Worm (Caenorhabditis elegans): ENCODE data around the gene rif-1.1.

Gene rif-1.1

DNA sequence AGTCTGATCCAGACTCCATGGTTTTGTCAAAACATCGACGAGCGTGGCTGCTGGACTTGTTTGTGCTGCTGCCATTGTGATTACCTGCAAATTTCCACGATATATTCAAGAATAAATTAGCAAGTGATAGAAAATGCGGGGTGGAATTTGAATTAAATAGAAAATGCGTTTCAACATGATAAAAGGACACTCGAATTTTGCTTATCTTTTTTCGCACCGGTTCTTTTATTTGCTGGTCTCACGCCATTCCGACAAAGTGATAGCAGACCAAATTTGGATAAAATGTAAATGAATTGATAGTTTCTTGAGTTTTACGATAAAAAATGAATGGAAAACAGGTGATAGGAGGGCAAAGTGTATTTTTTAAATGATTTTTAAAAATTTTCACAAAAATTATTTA is 6.3 kb upstream of the rif-1.1 start, which contains the start of gene elo-2:
elo-2 (minus strand) TSS at position 84 of the 400 bp plus-strand sequence.
- TF ChIP-seq cog-1 (tag; optimal IDR thresholded peaks at IDR 0.05), result no peak
- no peak for TF ChIP-seq tab-1 (GFP tag; IDR thresholded peaks at IDR 0.05)
- TF ChIP-seq flt-1 (GFP tag; IDR thresholded peaks at IDR 0.05), result no peak
- no peak for TF ChIP-seq klf-2 (GFP tag; conservative IDR thresholded peaks at IDR 0.05)
- no peak for TF ChIP-seq ztf-23 (GFP tag; IDR thresholded peaks at IDR 0.05)
- no peak for TF ChIP-seq T22C8.4 (GFP tag; IDR thresholded peaks at IDR 0.05)
- no peak for TF ChIP-seq ztf-29 (GFP tag; IDR thresholded peaks at IDR 0.05)
- no peak for TF ChIP-seq med-1 (GFP tag; optimal IDR thresholded peaks at IDR 0.05; ENCODE audit: insufficient read depth)

- TF ChIP-seq tab-1 (GFP tag; IDR thresholded peaks at IDR 0.05) (no peak), T22C8.4 (GFP tag; IDR thresholded peaks at IDR 0.05) (no peak), ref-1 (GFP tag; conservative IDR thresholded peaks at IDR 0.05) (no peak), flt-1 (GFP tag; IDR thresholded peaks at IDR 0.05) (no peak), ztf-23 (GFP tag; IDR thresholded peaks at IDR 0.05) (no peak), cog-1 (tag; optimal IDR thresholded peaks at IDR 0.05) (no peak), med-1 (GFP tag; optimal IDR thresholded peaks at IDR 0.05; ENCODE audit: insufficient read depth) (no peak), klf-2 (GFP tag; conservative IDR thresholded peaks at IDR 0.05) (no peak), ztf-29 (GFP tag; IDR thresholded peaks at IDR 0.05) (no peak)
Observed at ce11 chrIV:17465886-17466285, 4.8 kb upstream of the rif-1.1 start, which contains the start of gene F11E6.6. Gene F11E6.6 (minus strand): TSS chrIV:17465986.

ce11 chrIV:17463108-17463608 is 2.1 kb upstream of the rif-1.1 start, which contains the start of gene F11E6.10:
Gene F11E6.10 (minus strand): TSS chrIV:17463158.
- TF ChIP-seq ref-1 (GFP tag; conservative IDR thresholded peaks at IDR 0.05), result no peak
- TF ChIP-seq cog-1 (tag; optimal IDR thresholded peaks at IDR 0.05), result no peak
- no peak for TF ChIP-seq klf-2 (GFP tag; conservative IDR thresholded peaks at IDR 0.05)
- no peak for TF ChIP-seq med-1 (GFP tag; optimal IDR thresholded peaks at IDR 0.05; ENCODE audit: insufficient read depth)
- no peak for TF ChIP-seq tab-1 (GFP tag; IDR thresholded peaks at IDR 0.05)
- TF ChIP-seq flt-1 (GFP tag; IDR thresholded peaks at IDR 0.05), result no peak
- no peak for TF ChIP-seq ztf-29 (GFP tag; IDR thresholded peaks at IDR 0.05)
- TF ChIP-seq ztf-23 (GFP tag; IDR thresholded peaks at IDR 0.05), result no peak
- TF ChIP-seq T22C8.4 (GFP tag; IDR thresholded peaks at IDR 0.05), result no peak

- TF ChIP-seq ref-1 (GFP tag; conservative IDR thresholded peaks at IDR 0.05) (no peak), T22C8.4 (GFP tag; IDR thresholded peaks at IDR 0.05) (no peak), ztf-29 (GFP tag; IDR thresholded peaks at IDR 0.05) (no peak), flt-1 (GFP tag; IDR thresholded peaks at IDR 0.05) (no peak), med-1 (GFP tag; optimal IDR thresholded peaks at IDR 0.05; ENCODE audit: insufficient read depth) (no peak), ztf-23 (GFP tag; IDR thresholded peaks at IDR 0.05) (no peak), klf-2 (GFP tag; conservative IDR thresholded peaks at IDR 0.05) (no peak), tab-1 (GFP tag; IDR thresholded peaks at IDR 0.05) (no peak), cog-1 (tag; optimal IDR thresholded peaks at IDR 0.05) (no peak)
Observed at ce11 chrIV:17453996-17454395, 7.1 kb downstream of the rif-1.1 start.

- no peak for TF ChIP-seq med-1 (GFP tag; optimal IDR thresholded peaks at IDR 0.05; ENCODE audit: insufficient read depth)
Observed at ce11 chrIV:17453200-17453599, 7.9 kb downstream of the rif-1.1 start.

DNA sequence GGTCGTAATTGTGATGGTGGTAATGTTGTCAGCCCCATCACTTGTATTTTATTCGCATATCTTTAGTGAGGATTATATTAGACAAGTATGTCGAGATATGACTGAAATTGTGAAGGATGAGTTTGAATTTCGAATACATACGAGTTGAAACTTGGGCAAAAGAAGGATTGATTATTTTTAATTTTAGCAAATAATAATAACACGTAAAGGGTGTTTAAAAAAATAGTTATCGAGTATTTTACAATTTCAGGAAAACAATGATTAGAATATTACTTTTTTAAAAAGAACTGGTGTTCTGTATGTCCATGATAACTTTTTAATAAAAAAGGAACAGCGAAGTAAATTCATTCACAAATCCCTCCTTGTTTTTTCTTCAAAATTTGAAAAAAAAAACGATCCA is 10.6 kb downstream of the rif-1.1 start, which contains the start of gene F11E6.8:
F11E6.8 (minus strand) TSS at position 101 of the 400 bp plus-strand sequence.
- no peak for TF ChIP-seq klf-2 (GFP tag; conservative IDR thresholded peaks at IDR 0.05)
- no peak for TF ChIP-seq med-1 (GFP tag; optimal IDR thresholded peaks at IDR 0.05; ENCODE audit: insufficient read depth)
- TF ChIP-seq cog-1 (tag; optimal IDR thresholded peaks at IDR 0.05), result no peak
- TF ChIP-seq ztf-23 (GFP tag; IDR thresholded peaks at IDR 0.05), result no peak
- no peak for TF ChIP-seq tab-1 (GFP tag; IDR thresholded peaks at IDR 0.05)
- TF ChIP-seq ref-1 (GFP tag; conservative IDR thresholded peaks at IDR 0.05), result no peak
- no peak for TF ChIP-seq flt-1 (GFP tag; IDR thresholded peaks at IDR 0.05)
- TF ChIP-seq T22C8.4 (GFP tag; IDR thresholded peaks at IDR 0.05), result no peak
- TF ChIP-seq ztf-29 (GFP tag; IDR thresholded peaks at IDR 0.05), result no peak

ce11 chrIV:17448319-17448718 is 12.8 kb downstream of the rif-1.1 start:
- TF ChIP-seq ref-1 (GFP tag; conservative IDR thresholded peaks at IDR 0.05), result no peak
- TF ChIP-seq ztf-29 (GFP tag; IDR thresholded peaks at IDR 0.05), result no peak
- TF ChIP-seq T22C8.4 (GFP tag; IDR thresholded peaks at IDR 0.05), result no peak
- no peak for TF ChIP-seq flt-1 (GFP tag; IDR thresholded peaks at IDR 0.05)
- no peak for TF ChIP-seq tab-1 (GFP tag; IDR thresholded peaks at IDR 0.05)
- TF ChIP-seq cog-1 (tag; optimal IDR thresholded peaks at IDR 0.05), result no peak
- TF ChIP-seq klf-2 (GFP tag; conservative IDR thresholded peaks at IDR 0.05), result no peak

DNA sequence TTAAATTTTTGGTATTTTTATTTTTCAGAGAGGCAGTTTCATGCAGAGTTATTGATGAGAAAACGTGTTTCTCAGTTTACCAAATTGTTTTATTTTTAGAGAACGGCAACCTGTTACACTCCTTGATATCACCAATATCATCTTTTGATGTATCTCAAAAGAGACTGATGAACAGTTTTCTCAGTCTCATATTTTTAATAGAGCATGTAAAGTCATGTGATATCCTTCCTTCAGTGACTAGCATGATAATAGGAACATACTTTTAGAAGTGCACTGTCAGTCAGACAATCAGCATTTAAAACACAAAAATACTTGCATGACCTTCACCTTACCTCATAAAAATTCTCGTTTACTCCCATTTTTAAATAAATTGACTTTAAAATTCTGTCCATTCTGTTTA is 18.6 kb downstream of the rif-1.1 start, which contains the start of gene F11E6.11:
F11E6.11 (plus strand) TSS at position 325 of the 400 bp plus-strand sequence.
- TF ChIP-seq ztf-29 (GFP tag; IDR thresholded peaks at IDR 0.05), result no peak
- TF ChIP-seq tab-1 (GFP tag; IDR thresholded peaks at IDR 0.05), result no peak

DNA sequence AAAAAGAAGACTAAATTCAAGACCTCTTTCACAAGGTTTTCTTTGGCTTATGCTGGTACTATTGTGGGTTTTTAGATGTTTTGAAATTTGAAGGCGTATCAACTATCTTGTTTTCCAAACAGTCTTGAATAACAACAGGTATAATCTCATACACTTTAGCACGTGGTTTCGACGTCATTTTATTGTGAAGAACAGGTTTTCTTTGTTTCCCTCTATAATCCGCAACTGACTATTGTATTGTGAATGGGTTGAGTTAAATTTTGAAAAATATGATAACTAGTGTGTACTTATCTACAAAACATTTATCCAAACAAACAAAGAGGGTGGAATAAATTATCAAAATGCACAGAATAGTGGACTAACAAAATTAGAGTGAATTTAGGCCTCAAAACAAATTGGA is 19.8 kb downstream of the rif-1.1 start:
- no peak for TF ChIP-seq med-1 (GFP tag; optimal IDR thresholded peaks at IDR 0.05; ENCODE audit: insufficient read depth)
- no peak for TF ChIP-seq ref-1 (GFP tag; conservative IDR thresholded peaks at IDR 0.05)
- no peak for TF ChIP-seq T22C8.4 (GFP tag; IDR thresholded peaks at IDR 0.05)
- no peak for TF ChIP-seq flt-1 (GFP tag; IDR thresholded peaks at IDR 0.05)
- TF ChIP-seq ztf-23 (GFP tag; IDR thresholded peaks at IDR 0.05), result no peak
- TF ChIP-seq ztf-29 (GFP tag; IDR thresholded peaks at IDR 0.05), result no peak
- TF ChIP-seq tab-1 (GFP tag; IDR thresholded peaks at IDR 0.05), result no peak

- TF ChIP-seq med-1 (GFP tag; optimal IDR thresholded peaks at IDR 0.05; ENCODE audit: insufficient read depth), result no peak
- TF ChIP-seq T22C8.4 (GFP tag; IDR thresholded peaks at IDR 0.05), result no peak
- no peak for TF ChIP-seq cog-1 (tag; optimal IDR thresholded peaks at IDR 0.05)
- no peak for TF ChIP-seq ztf-29 (GFP tag; IDR thresholded peaks at IDR 0.05)
- TF ChIP-seq ref-1 (GFP tag; conservative IDR thresholded peaks at IDR 0.05), result no peak
- TF ChIP-seq tab-1 (GFP tag; IDR thresholded peaks at IDR 0.05), result no peak
- no peak for TF ChIP-seq flt-1 (GFP tag; IDR thresholded peaks at IDR 0.05)
- no peak for TF ChIP-seq klf-2 (GFP tag; conservative IDR thresholded peaks at IDR 0.05)
- no peak for TF ChIP-seq ztf-23 (GFP tag; IDR thresholded peaks at IDR 0.05)
Observed at ce11 chrIV:17440417-17440816, 20.7 kb downstream of the rif-1.1 start, which contains the start of gene F08A7.1. Gene F08A7.1 (plus strand): TSS chrIV:17440607.

All from whole organism, midembryonic.